Worm (Caenorhabditis elegans): ENCODE data around the gene clpr-2.

DNA sequence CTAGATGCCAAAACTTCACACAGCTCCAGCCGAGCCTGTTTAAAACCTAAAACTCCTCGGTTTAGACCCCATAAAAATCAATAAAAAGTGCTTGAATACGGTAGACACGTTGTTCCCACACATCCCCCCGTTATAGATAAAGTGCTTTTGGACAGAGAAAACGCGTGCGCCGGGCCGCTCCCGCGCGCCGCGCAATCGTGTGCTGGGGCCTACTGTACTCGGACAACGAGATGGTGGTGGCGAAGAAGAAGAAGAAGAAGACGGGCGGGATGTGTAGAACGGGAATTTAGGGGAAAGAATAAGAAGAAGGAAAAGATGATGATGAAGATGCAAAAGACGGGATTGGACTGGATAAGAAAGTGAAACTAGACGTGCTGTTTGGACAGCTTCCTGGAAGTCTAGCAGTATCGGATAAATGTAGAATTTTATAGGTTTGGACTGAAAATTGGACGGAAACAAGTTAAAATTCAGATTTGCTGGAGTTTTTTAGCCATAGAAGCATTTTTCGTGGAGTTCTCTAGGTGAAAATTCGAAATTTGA, 14.2 kb upstream of the clpr-2 start:
- no peak for TF ChIP-seq lin-40 (tag; optimal IDR thresholded peaks at IDR 0.05)
- no peak for TF ChIP-seq nhr-120 (GFP tag; IDR thresholded peaks at IDR 0.05)
- no peak for TF ChIP-seq cebp-2 (GFP tag; IDR thresholded peaks at IDR 0.05)
- TF ChIP-seq F49E8.2 (tag; optimal IDR thresholded peaks at IDR 0.05; ENCODE audit: insufficient read depth): no peak
- no peak for TF ChIP-seq T07F8.4 (tag; optimal IDR thresholded peaks at IDR 0.05)
- no peak for TF ChIP-seq dpl-1 (GFP tag; optimal IDR thresholded peaks at IDR 0.05)
- TF ChIP-seq lin-26 (GFP tag; IDR thresholded peaks at IDR 0.05): no peak
- no peak for TF ChIP-seq snpc-4 (GFP tag; optimal IDR thresholded peaks at IDR 0.05)
- no peak for TF ChIP-seq snpc-4 (tag; optimal IDR thresholded peaks at IDR 0.05)
- TF ChIP-seq ztf-6 (GFP tag; IDR thresholded peaks at IDR 0.05): no peak

Measured in whole organism, young adult.